Fruit fly (Drosophila melanogaster) whole organism, wandering third instar larva: ENCODE measurements around the gene Hap40.

Source experiments
- Abd-B ChIP-seq: fragments of >200 bp; optimal IDR thresholded peaks from 2 replicates; lab custom pipeline; 2017; ENCODE audit warnings: missing biosample characterization, missing genetic modification characterization
- CG32264 ChIP-seq: fragments of 200-800 bp; sonication (Bioruptor generic); optimal IDR thresholded peaks from 2 replicates; lab custom pipeline; 2016; ENCODE audit warnings: missing biosample characterization, missing genetic modification characterization
- Dfd ChIP-seq: fragments of >200 bp; optimal IDR thresholded peaks from 2 replicates; lab custom pipeline; 2017; ENCODE audit warnings: missing biosample characterization, missing genetic modification characterization
- HLH106 ChIP-seq: fragments of 200-800 bp; optimal IDR thresholded peaks from 3 replicates; lab custom pipeline; 2019; ENCODE audit warnings: missing biosample characterization, mild to moderate bottlenecking, missing genetic modification characterization, moderate library complexity
- Hnf4 ChIP-seq: fragments of 200-800 bp; sonication (Bioruptor generic); optimal IDR thresholded peaks from 2 replicates; lab custom pipeline; 2016; ENCODE audit warnings: missing biosample characterization, mild to moderate bottlenecking, missing genetic modification characterization
- Hr83 ChIP-seq: fragments of 200-300 bp; sonication (Bioruptor generic); optimal IDR thresholded peaks from 2 replicates; lab custom pipeline; 2016; ENCODE audit warnings: missing biosample characterization, mild to moderate bottlenecking, missing genetic modification characterization, moderate library complexity; ENCODE audit not compliant: poor library complexity, severe bottlenecking
- Jra ChIP-seq: sonication (Bioruptor generic); optimal IDR thresholded peaks from 2 replicates; lab custom pipeline; 2016; ENCODE audit warnings: missing biosample characterization, missing genetic modification characterization
- Mio ChIP-seq: sonication (Bioruptor generic); optimal IDR thresholded peaks from 2 replicates; lab custom pipeline; 2016; ENCODE audit warnings: missing biosample characterization, missing genetic modification characterization
- Myc ChIP-seq: fragments of >200 bp; optimal IDR thresholded peaks from 2 replicates; lab custom pipeline; 2017
- OdsH ChIP-seq: fragments of 200-800 bp; sonication (Bioruptor generic); optimal IDR thresholded peaks from 2 replicates; lab custom pipeline; 2016; ENCODE audit warnings: missing biosample characterization, mild to moderate bottlenecking, missing genetic modification characterization
- Rel ChIP-seq, 2 experiments: fragments of 200-800 bp; sonication (Bioruptor generic) in 1 of 2; optimal IDR thresholded peaks; 2 replicates in 1 of 2; 3 replicates in 1 of 2; lab custom pipeline; 2016 to 2019; ENCODE audit warnings: mild to moderate bottlenecking in 2 of 2, missing biosample characterization in 2 of 2, missing genetic modification characterization in 2 of 2, moderate library complexity in 1 of 2
- Sp1 ChIP-seq: fragments of 200-800 bp; sonication (Bioruptor generic); optimal IDR thresholded peaks from 3 replicates; lab custom pipeline; 2019; ENCODE audit warnings: missing biosample characterization, mild to moderate bottlenecking, missing genetic modification characterization, moderate library complexity
- Vsx2 ChIP-seq: fragments of 200-300, 225-300 bp; sonication (Bioruptor generic); optimal IDR thresholded peaks from 2 replicates; lab custom pipeline; 2018; ENCODE audit warnings: missing biosample characterization, missing genetic modification characterization; ENCODE audit not compliant: partially characterized antibody
- br ChIP-seq: fragments of 200-800 bp; sonication (Bioruptor generic); optimal IDR thresholded peaks from 2 replicates; lab custom pipeline; 2016; ENCODE audit warnings: missing biosample characterization, missing genetic modification characterization
- dmrt93B ChIP-seq: fragments of 200-800 bp; sonication (Bioruptor generic); optimal IDR thresholded peaks from 2 replicates; lab custom pipeline; 2018; ENCODE audit warnings: missing biosample characterization, mild to moderate bottlenecking, missing genetic modification characterization
- ey ChIP-seq: fragments of 200-800 bp; sonication (Bioruptor generic); optimal IDR thresholded peaks from 2 replicates; lab custom pipeline; 2016; ENCODE audit warnings: missing biosample characterization, missing genetic modification characterization
- foxo ChIP-seq, 2 experiments: fragments of 200-800 bp; sonication (Bioruptor generic); optimal IDR thresholded peaks; 2 replicates in 1 of 2; 3 replicates in 1 of 2; lab custom pipeline; 2016 to 2017; ENCODE audit warnings: missing biosample characterization in 2 of 2, missing genetic modification characterization in 2 of 2
- fru ChIP-seq: fragments of 200-800 bp; sonication (Bioruptor generic); optimal IDR thresholded peaks from 3 replicates; lab custom pipeline; 2016; ENCODE audit warnings: missing biosample characterization, mild to moderate bottlenecking, missing genetic modification characterization
- h ChIP-seq: fragments of 200-800 bp; sonication (Bioruptor generic); optimal IDR thresholded peaks from 3 replicates; lab custom pipeline; 2016; ENCODE audit warnings: missing biosample characterization, mild to moderate bottlenecking, missing genetic modification characterization
- lola ChIP-seq: fragments of >200 bp; optimal IDR thresholded peaks from 2 replicates; lab custom pipeline; 2017; ENCODE audit warnings: missing biosample characterization, missing genetic modification characterization
- psq ChIP-seq: fragments of 200-800 bp; sonication (Bioruptor generic); optimal IDR thresholded peaks from 3 replicates; lab custom pipeline; 2017; ENCODE audit warnings: missing biosample characterization, mild to moderate bottlenecking, missing genetic modification characterization, moderate library complexity
- rgr ChIP-seq: fragments of 200-800 bp; sonication (Bioruptor generic); optimal IDR thresholded peaks from 3 replicates; lab custom pipeline; 2016; ENCODE audit warnings: missing biosample characterization, mild to moderate bottlenecking, missing genetic modification characterization
- sage ChIP-seq: fragments of 200-800 bp; sonication (Bioruptor generic); optimal IDR thresholded peaks from 2 replicates; lab custom pipeline; 2016; ENCODE audit warnings: missing biosample characterization, mild to moderate bottlenecking, missing genetic modification characterization
- sv ChIP-seq: fragments of 200-800 bp; sonication (Bioruptor generic); optimal IDR thresholded peaks from 3 replicates; lab custom pipeline; 2016; ENCODE audit warnings: missing biosample characterization, missing genetic modification characterization
- woc ChIP-seq: sonication (Bioruptor generic); optimal IDR thresholded peaks from 2 replicates; lab custom pipeline; 2016; ENCODE audit warnings: missing biosample characterization, mild to moderate bottlenecking, missing genetic modification characterization

Gene Hap40

dm6 chrX:15740288-15740726, 36.4 kb downstream of the Hap40 start:
- TF ChIP-seq Sp1 (peak; percentile 84), sv (GFP tag; lab: Kevin White, UChicago) (peak; percentile 55), fru (GFP tag; lab: Kevin White, UChicago) (peak; percentile 85), Rel (GFP tag; optimal IDR thresholded peaks at IDR 0.05; lab: Kevin White, UChicago) (no peak), Rel (tag; optimal IDR thresholded peaks at IDR 0.05; lab: Kevin White, UChicago) (peak; percentile 57), Jra (GFP tag; lab: Kevin White, UChicago) (peak; percentile 74), lola (GFP tag; lab: Kevin White, UChicago) (no peak), HLH106 (tag; lab: Kevin White, UChicago) (peak; percentile 77), Hr83 (GFP tag; lab: Kevin White, UChicago) (peak; percentile 14), woc (GFP tag; lab: Kevin White, UChicago) (peak; percentile 52), sage (no peak), psq (GFP tag; lab: Kevin White, UChicago) (peak; percentile 61), dmrt93B (GFP tag; lab: Kevin White, UChicago) (no peak), CG32264 (peak; percentile 48), Dfd (GFP tag; lab: Kevin White, UChicago) (no peak), h (GFP tag; lab: Kevin White, UChicago) (peak; percentile 97), ey (GFP tag; lab: Kevin White, UChicago) (peak; percentile 84), OdsH (GFP tag; lab: Kevin White, UChicago) (peak; percentile 82), foxo (GFP tag; optimal IDR thresholded peaks at IDR 0.05; lab: Kevin White, UChicago) (peak; percentile 49 to 85), rgr (GFP tag; lab: Kevin White, UChicago) (peak; percentile 82), Hnf4 (GFP tag; lab: Kevin White, UChicago) (peak; percentile 84), br (GFP tag; lab: Kevin White, UChicago) (peak; percentile 86), Vsx2 (GFP tag; lab: Kevin White, UChicago) (no peak)

dm6 chrX:15740881-15741280, 37.0 kb downstream of the Hap40 start:
- no peak for TF ChIP-seq Mio (GFP tag; lab: Kevin White, UChicago)
- no peak for TF ChIP-seq Hr83 (GFP tag; lab: Kevin White, UChicago)
- no peak for TF ChIP-seq Dfd (GFP tag; lab: Kevin White, UChicago)

- peak; percentile 4 for TF ChIP-seq Sp1
- TF ChIP-seq woc (GFP tag; lab: Kevin White, UChicago) = peak; percentile 16
- TF ChIP-seq OdsH (GFP tag; lab: Kevin White, UChicago) = no peak
- no peak for TF ChIP-seq ey (GFP tag; lab: Kevin White, UChicago)
- peak; percentile 21 for TF ChIP-seq HLH106 (tag; lab: Kevin White, UChicago)
- TF ChIP-seq psq (GFP tag; lab: Kevin White, UChicago) = peak; percentile 18
- no peak for TF ChIP-seq Rel (GFP tag; optimal IDR thresholded peaks at IDR 0.05; lab: Kevin White, UChicago)
- TF ChIP-seq Rel (tag; optimal IDR thresholded peaks at IDR 0.05; lab: Kevin White, UChicago) = peak; percentile 11
- TF ChIP-seq Myc (lab: Kevin White, UChicago) = peak; percentile 74
- TF ChIP-seq, all 38 proteins: peak for 6
Observed at dm6 chrX:15745905-15746681, 42.2 kb downstream of the Hap40 start, which contains the start of the genes CG8944 and CCT6. CG8944 (minus strand) TSS chrX:15746231. CCT6 (plus strand) TSS chrX:15746648.

dm6 chrX:15746682-15747196, 42.8 kb downstream of the Hap40 start:
- peak; percentile 68 for TF ChIP-seq Jra (GFP tag; lab: Kevin White, UChicago)
- no peak for TF ChIP-seq Abd-B
- TF ChIP-seq, all 38 proteins: peak for 1

- TF ChIP-seq Rel (GFP tag; optimal IDR thresholded peaks at IDR 0.05; lab: Kevin White, UChicago) (no peak), Rel (tag; optimal IDR thresholded peaks at IDR 0.05; lab: Kevin White, UChicago) (peak; percentile 99), rgr (GFP tag; lab: Kevin White, UChicago) (no peak)
- TF ChIP-seq, all 38 proteins: peak for 1
Observed at dm6 chrX:15748945-15749344, 45.0 kb downstream of the Hap40 start, which contains the start of gene Mvd. Mvd (plus strand) TSS chrX:15749166.
